Fruit fly (Drosophila melanogaster): ENCODE data around the gene gdl.
A peak's percentile ranks its signal among the peaks of the same experiment; 100 is the strongest.

- no peak for TF ChIP-seq pad (GFP tag; optimal IDR thresholded peaks at IDR 0.05)
- no peak for TF ChIP-seq Crg-1 (GFP tag; optimal IDR thresholded peaks at IDR 0.05)
- TF ChIP-seq CG11617 (GFP tag; optimal IDR thresholded peaks at IDR 0.05) = no peak
- TF ChIP-seq toe (GFP tag; optimal IDR thresholded peaks at IDR 0.05) = no peak
- no peak for TF ChIP-seq Hr96 (GFP tag; optimal IDR thresholded peaks at IDR 0.05)
- TF ChIP-seq Clk (GFP tag; optimal IDR thresholded peaks at IDR 0.05) = no peak
- TF ChIP-seq Mnt (GFP tag; optimal IDR thresholded peaks at IDR 0.05) = no peak
- no peak for TF ChIP-seq CG14711 (tag; optimal IDR thresholded peaks at IDR 0.05)
- TF ChIP-seq cnc (optimal IDR thresholded peaks at IDR 0.05) = peak in 1 of 2 experiments; percentile 64
- TF ChIP-seq CG1620 (GFP tag; optimal IDR thresholded peaks at IDR 0.05) = no peak
- TF ChIP-seq cic (GFP tag; optimal IDR thresholded peaks at IDR 0.05) = no peak
- TF ChIP-seq CG33017 (tag; optimal IDR thresholded peaks at IDR 0.05) = no peak
- no peak for TF ChIP-seq CG7101 (tag; optimal IDR thresholded peaks at IDR 0.05)
Observed at dm6 chr3L:15513264-15513663, 4.0 kb downstream of the gdl start.

Data from whole organism, adult.